Worm (Caenorhabditis elegans) whole organism, L3 larva: ENCODE measurements around the gene C31H2.4.

Experiments used
- ama-1 ChIP-seq: fragments of 150-350 bp; optimal IDR thresholded peaks from 2 replicates; lab custom pipeline; 2018
- ceh-82 ChIP-seq: fragments of 150-350 bp; optimal IDR thresholded peaks from 2 replicates; lab custom pipeline; 2014; ENCODE audit warnings: missing biosample characterization, missing genetic modification characterization
- egl-27 ChIP-seq: sonication (generic microtip); optimal IDR thresholded peaks from 4 replicates; lab custom pipeline; 2017; ENCODE audit warnings: missing biosample characterization, missing genetic modification reagents, missing genetic modification characterization
- elt-2 ChIP-seq: sonication (generic microtip); optimal IDR thresholded peaks from 2 replicates; lab custom pipeline; 2016; ENCODE audit warnings: missing genetic modification reagents, mild to moderate bottlenecking, missing genetic modification characterization, missing compliant biosample characterization
- jun-1 ChIP-seq: fragments of 150-350 bp; optimal IDR thresholded peaks from 2 replicates; lab custom pipeline; 2014; ENCODE audit warnings: missing biosample characterization, missing genetic modification reagents, missing genetic modification characterization
- nhr-11 ChIP-seq: fragments of 150-350 bp; optimal IDR thresholded peaks from 2 replicates; lab custom pipeline; 2014; ENCODE audit warnings: missing biosample characterization, missing genetic modification characterization
- nhr-237 ChIP-seq: fragments of 150-350 bp; optimal IDR thresholded peaks from 2 replicates; lab custom pipeline; 2014; ENCODE audit warnings: missing biosample characterization, missing genetic modification characterization
- snpc-4 ChIP-seq: fragments of 150-350 bp; optimal IDR thresholded peaks from 2 replicates; lab custom pipeline; 2014; ENCODE audit warnings: missing biosample characterization, missing genetic modification characterization
- zag-1 ChIP-seq: fragments of 150-350 bp; optimal IDR thresholded peaks from 2 replicates; lab custom pipeline; 2014; ENCODE audit warnings: missing biosample characterization, missing genetic modification characterization

- TF ChIP-seq elt-2 (tag; lab: Kevin White, UChicago) (no peak), egl-27 (tag; lab: Kevin White, UChicago) (no peak), snpc-4 (no peak), jun-1 (tag; lab: Kevin White, UChicago) (no peak), ama-1 (lab: Kevin White, UChicago) (no peak), zag-1 (tag; lab: Kevin White, UChicago) (no peak), nhr-237 (tag; lab: Kevin White, UChicago) (no peak), ceh-82 (tag; lab: Kevin White, UChicago) (no peak), nhr-11 (tag; lab: Kevin White, UChicago) (no peak)
Measured at ce11 chrX:5129447-5129846, 30.0 kb downstream of the C31H2.4 start.
